Worm (Caenorhabditis elegans) whole organism, mixed stage, embryonic: ENCODE results near the gene Y108G3AL.2.

Experiments
- blmp-1 ChIP-seq: fragments of 150-350 bp; optimal IDR thresholded peaks from 2 replicates; lab custom pipeline; 2014; ENCODE audit warnings: missing biosample characterization, missing genetic modification characterization
- elt-1 ChIP-seq: sonication (generic microtip); optimal IDR thresholded peaks from 2 replicates; lab custom pipeline; 2017; ENCODE audit warnings: missing genetic modification characterization, mild to moderate bottlenecking, missing compliant biosample characterization, antibody characterized with exemption, moderate library complexity, borderline replicate concordance; ENCODE audit not compliant: insufficient read depth
- elt-3 ChIP-seq: fragments of 150-350 bp; optimal IDR thresholded peaks from 2 replicates; lab custom pipeline; 2014; ENCODE audit warnings: missing biosample characterization, missing genetic modification characterization
- lin-13 ChIP-seq: fragments of 150-350 bp; optimal IDR thresholded peaks from 2 replicates; lab custom pipeline; 2014; ENCODE audit warnings: missing biosample characterization, missing genetic modification characterization
- mab-5 ChIP-seq: fragments of 150-350 bp; optimal IDR thresholded peaks from 2 replicates; lab custom pipeline; 2014; ENCODE audit warnings: missing biosample characterization, missing genetic modification characterization
- mep-1 ChIP-seq: fragments of 150-350 bp; optimal IDR thresholded peaks from 2 replicates; lab custom pipeline; 2017; ENCODE audit warnings: missing biosample characterization, missing genetic modification reagents, missing genetic modification characterization, inconsistent platforms
- nhr-2 ChIP-seq: fragments of 150-350 bp; optimal IDR thresholded peaks from 2 replicates; lab custom pipeline; 2014; ENCODE audit warnings: missing biosample characterization, missing genetic modification characterization
- nhr-237 ChIP-seq: fragments of 150-350 bp; optimal IDR thresholded peaks from 2 replicates; lab custom pipeline; 2014; ENCODE audit warnings: missing biosample characterization, missing genetic modification characterization
- nhr-28 ChIP-seq: fragments of 150-350 bp; optimal IDR thresholded peaks from 2 replicates; lab custom pipeline; 2014; ENCODE audit warnings: missing biosample characterization, missing genetic modification characterization
- nhr-76 ChIP-seq: sonication (generic microtip); optimal IDR thresholded peaks from 2 replicates; lab custom pipeline; 2017; ENCODE audit warnings: missing biosample characterization, missing genetic modification characterization
- unc-62 ChIP-seq: fragments of 150-350 bp; optimal IDR thresholded peaks from 2 replicates; lab custom pipeline; 2014; ENCODE audit warnings: missing biosample characterization, missing genetic modification reagents, missing genetic modification characterization
- zip-8 ChIP-seq: fragments of 150-350 bp; optimal IDR thresholded peaks from 2 replicates; lab custom pipeline; 2014; ENCODE audit warnings: missing biosample characterization, missing genetic modification characterization
- ztf-11 ChIP-seq: fragments of 150-350 bp; optimal IDR thresholded peaks from 2 replicates; lab custom pipeline; 2014; ENCODE audit warnings: missing biosample characterization, missing genetic modification characterization

DNA sequence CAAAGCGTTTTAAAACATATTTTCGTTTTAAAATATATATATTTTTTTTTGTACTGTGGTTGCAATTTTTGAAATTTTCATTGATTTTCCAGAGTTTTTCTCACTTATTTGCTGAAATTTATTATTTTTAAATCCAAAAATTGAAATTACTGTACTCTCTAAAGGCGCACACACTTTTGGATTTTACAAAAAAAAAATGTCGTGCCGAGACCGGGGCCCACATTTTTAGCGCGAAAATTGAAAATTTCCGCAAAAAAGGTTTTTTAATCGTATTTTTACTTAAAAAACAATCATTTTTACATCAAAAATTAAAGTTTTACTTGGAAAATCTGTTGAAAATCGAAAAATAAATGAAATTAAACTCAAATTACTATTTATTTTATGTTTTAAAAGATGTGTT, 18.3 kb downstream of the Y108G3AL.2 start:
- TF ChIP-seq nhr-28 (tag; lab: Kevin White, UChicago), result no peak
- no peak for TF ChIP-seq nhr-76 (tag; lab: Kevin White, UChicago)
- no peak for TF ChIP-seq nhr-237
- TF ChIP-seq lin-13 (tag; lab: Kevin White, UChicago), result no peak
- TF ChIP-seq mab-5 (tag; lab: Kevin White, UChicago), result no peak
- TF ChIP-seq mep-1 (tag; lab: Kevin White, UChicago), result no peak
- TF ChIP-seq ztf-11 (tag; lab: Kevin White, UChicago), result no peak
- no peak for TF ChIP-seq blmp-1
- no peak for TF ChIP-seq unc-62 (GFP tag; lab: Kevin White, UChicago)
- no peak for TF ChIP-seq elt-3 (tag; lab: Kevin White, UChicago)
- TF ChIP-seq elt-1 (tag; lab: Kevin White, UChicago), result no peak
- TF ChIP-seq nhr-2 (tag; lab: Kevin White, UChicago), result no peak
- no peak for TF ChIP-seq zip-8
